Fruit fly (Drosophila melanogaster) whole organism, adult: ENCODE data around the gene VAChT.

ENCODE experiments used
- CG12768 ChIP-seq: fragments of 200-800 bp; sonication (Bioruptor generic); optimal IDR thresholded peaks from 2 replicates; lab custom pipeline; 2017; ENCODE audit warnings: missing biosample characterization, missing genetic modification characterization, mild to moderate bottlenecking, moderate library complexity, missing genetic modification reagents
- CG5204 ChIP-seq: fragments of 200-800 bp; sonication (Bioruptor generic); optimal IDR thresholded peaks from 2 replicates; lab custom pipeline; 2016; ENCODE audit warnings: missing biosample characterization, missing genetic modification characterization
- CG7045 ChIP-seq: fragments of 200-800 bp; sonication (Bioruptor generic); optimal IDR thresholded peaks from 2 replicates; lab custom pipeline; 2017; ENCODE audit warnings: missing biosample characterization, mild to moderate bottlenecking, missing genetic modification characterization
- CG7101 ChIP-seq: fragments of 200-800 bp; sonication (Bioruptor generic); optimal IDR thresholded peaks from 2 replicates; lab custom pipeline; 2018; ENCODE audit warnings: missing biosample characterization, mild to moderate bottlenecking, missing genetic modification characterization, moderate library complexity
- Crg-1 ChIP-seq: fragments of 200-800 bp; sonication (Bioruptor generic); optimal IDR thresholded peaks from 2 replicates; lab custom pipeline; 2016; ENCODE audit warnings: missing biosample characterization, missing genetic modification characterization
- Hr96 ChIP-seq: fragments of 200-800 bp; sonication (Bioruptor generic); optimal IDR thresholded peaks from 2 replicates; lab custom pipeline; 2016; ENCODE audit warnings: missing biosample characterization, missing genetic modification characterization
- bab1 ChIP-seq: fragments of 200-800 bp; sonication (Bioruptor generic); optimal IDR thresholded peaks from 3 replicates; lab custom pipeline; 2019; ENCODE audit warnings: missing biosample characterization, mild to moderate bottlenecking, missing genetic modification characterization, moderate library complexity
- cic ChIP-seq: fragments of 200-800 bp; sonication (Bioruptor generic); optimal IDR thresholded peaks from 2 replicates; lab custom pipeline; 2017; ENCODE audit warnings: missing biosample characterization, mild to moderate bottlenecking, missing genetic modification characterization, moderate library complexity
- kay ChIP-seq: fragments of 200-800 bp; sonication (Bioruptor generic); peaks from one replicate; lab custom pipeline; 2016; ENCODE audit warnings: missing biosample characterization, missing genetic modification characterization, borderline replicate concordance
- ovo ChIP-seq: fragments of 200-800 bp; sonication (Bioruptor generic); optimal IDR thresholded peaks from 2 replicates; lab custom pipeline; 2016; ENCODE audit warnings: missing biosample characterization, missing genetic modification characterization
- pad ChIP-seq: fragments of 200-800 bp; sonication (Bioruptor generic); optimal IDR thresholded peaks from 3 replicates; lab custom pipeline; 2017; ENCODE audit warnings: missing biosample characterization, missing genetic modification characterization, mild to moderate bottlenecking, moderate library complexity, missing genetic modification reagents

- no peak for TF ChIP-seq Crg-1
- TF ChIP-seq CG7045, result no peak
- no peak for TF ChIP-seq CG12768 (GFP tag; lab: Kevin White, UChicago)
- TF ChIP-seq Hr96 (GFP tag; lab: Kevin White, UChicago), result no peak
- TF ChIP-seq CG5204, result no peak
- TF ChIP-seq bab1 (GFP tag; lab: Kevin White, UChicago), result no peak
- no peak for TF ChIP-seq ovo (GFP tag; lab: Kevin White, UChicago)
- no peak for TF ChIP-seq cic (GFP tag; lab: Kevin White, UChicago)
- TF ChIP-seq pad (GFP tag; lab: Kevin White, UChicago), result no peak
- no peak for TF ChIP-seq kay (GFP tag; lab: Kevin White, UChicago)
- TF ChIP-seq CG7101 (tag; lab: Kevin White, UChicago), result no peak
Observed at dm6 chr3R:18741844-18742187, 36.5 kb downstream of the VAChT start.
